Worm (Caenorhabditis elegans) whole organism, young adult: ENCODE measurements around the gene Y54G2A.41.
A peak's percentile ranks its signal among the peaks of the same experiment; 100 is the strongest.
"Not testable (repeated sequence)": the region's sequence is repeated elsewhere in the genome, so short reads cannot be mapped to it uniquely, and the experiment has no call there.

Experiments used
- B0336.3 ChIP-seq: fragments of 200-800 bp; sonication (Bioruptor generic); IDR thresholded peaks from 2 replicates; pipeline ENCODE4 v1.3.6; 2022; ENCODE audit warnings: missing genetic modification characterization, missing compliant biosample characterization
- D2030.7 ChIP-seq: fragments of 200-800 bp; sonication (Bioruptor generic); IDR thresholded peaks from 2 replicates; pipeline ENCODE4 v1.3.6; 2022; ENCODE audit warnings: missing genetic modification reagents, missing genetic modification characterization, missing compliant biosample characterization
- F57C9.4 ChIP-seq: sonication (generic microtip); optimal IDR thresholded peaks from 2 replicates; lab custom pipeline; 2017; ENCODE audit warnings: mild to moderate bottlenecking, missing genetic modification characterization, missing compliant biosample characterization
- Y53G8AR.9 ChIP-seq: fragments of 200-800 bp; sonication (Bioruptor generic); conservative IDR thresholded peaks from 2 replicates; pipeline ENCODE4 v1.3.6; 2022; ENCODE audit warnings: missing genetic modification reagents, missing genetic modification characterization, missing compliant biosample characterization
- Y67H2A.10 ChIP-seq: fragments of 200-800 bp; sonication (Bioruptor generic); conservative IDR thresholded peaks from 2 replicates; pipeline ENCODE4 v1.3.6; 2022; ENCODE audit warnings: missing genetic modification reagents, missing genetic modification characterization, missing compliant biosample characterization
- Y79H2A.3 ChIP-seq: fragments of 200-800 bp; sonication (Bioruptor generic); conservative IDR thresholded peaks from 2 replicates; pipeline ENCODE4 v1.3.6; 2022; ENCODE audit warnings: missing genetic modification reagents, missing genetic modification characterization, missing compliant biosample characterization
- Y95B8A.8 ChIP-seq: fragments of 200-800 bp; sonication (Bioruptor generic); IDR thresholded peaks from 2 replicates; pipeline ENCODE4 v1.3.6; 2022; ENCODE audit warnings: missing genetic modification reagents, missing genetic modification characterization, missing compliant biosample characterization
- akir-1 ChIP-seq: fragments of 200-800 bp; sonication (Bioruptor generic); optimal IDR thresholded peaks from 2 replicates; lab custom pipeline; 2018; ENCODE audit warnings: mild to moderate bottlenecking, missing genetic modification characterization, moderate library complexity, missing compliant biosample characterization
- atf-7 ChIP-seq: sonication (generic microtip); optimal IDR thresholded peaks from 2 replicates; lab custom pipeline; 2017; ENCODE audit warnings: mild to moderate bottlenecking, missing genetic modification characterization, missing compliant biosample characterization
- ccch-3 ChIP-seq: fragments of 200-800 bp; sonication (Bioruptor generic); optimal IDR thresholded peaks from 2 replicates; lab custom pipeline; 2018; ENCODE audit warnings: mild to moderate bottlenecking, missing genetic modification characterization, missing compliant biosample characterization
- ceh-100 ChIP-seq: fragments of 200-800 bp; sonication (Bioruptor generic); IDR thresholded peaks from 2 replicates; pipeline ENCODE4 v1.3.6; 2022; ENCODE audit warnings: missing genetic modification reagents, missing genetic modification characterization, missing compliant biosample characterization
- ceh-40 ChIP-seq: fragments of 200-800 bp; sonication (Bioruptor generic); IDR thresholded peaks from 2 replicates; pipeline ENCODE4 v1.3.6; 2022; ENCODE audit warnings: missing genetic modification characterization, missing compliant biosample characterization
- ceh-91 ChIP-seq: fragments of 200-800 bp; sonication (Bioruptor generic); IDR thresholded peaks from 2 replicates; pipeline ENCODE4 v1.3.6; 2022; ENCODE audit warnings: missing genetic modification reagents, missing genetic modification characterization, missing compliant biosample characterization
- chd-7 ChIP-seq: sonication (generic microtip); optimal IDR thresholded peaks from 2 replicates; lab custom pipeline; 2016; ENCODE audit warnings: mild to moderate bottlenecking, missing genetic modification characterization, moderate library complexity, missing compliant biosample characterization
- dox-1 ChIP-seq: fragments of 200-800 bp; sonication (Bioruptor generic); IDR thresholded peaks from 2 replicates; pipeline ENCODE4 v1.3.6; 2022; ENCODE audit warnings: missing genetic modification reagents, missing genetic modification characterization, missing compliant biosample characterization
- dpl-1 ChIP-seq: fragments of 150-350 bp; optimal IDR thresholded peaks from 2 replicates; lab custom pipeline; 2014; ENCODE audit warnings: missing biosample characterization, missing genetic modification reagents, missing genetic modification characterization
- efl-1 ChIP-seq: fragments of 150-350 bp; optimal IDR thresholded peaks from 2 replicates; lab custom pipeline; 2014; ENCODE audit warnings: missing biosample characterization, missing genetic modification reagents, missing genetic modification characterization
- egl-18 ChIP-seq: fragments of 200-800 bp; sonication (Bioruptor generic); IDR thresholded peaks from 2 replicates; pipeline ENCODE4 v1.3.6; 2022; ENCODE audit warnings: missing genetic modification reagents, missing genetic modification characterization, missing compliant biosample characterization
- egrh-3 ChIP-seq: fragments of 200-800 bp; sonication (Bioruptor generic); IDR thresholded peaks from 2 replicates; pipeline ENCODE4 v1.3.6; 2022; ENCODE audit warnings: missing genetic modification reagents, missing genetic modification characterization, missing compliant biosample characterization
- gei-17 ChIP-seq: fragments of 200-800 bp; sonication (Bioruptor generic); optimal IDR thresholded peaks from 2 replicates; lab custom pipeline; 2018; ENCODE audit warnings: mild to moderate bottlenecking, missing genetic modification characterization, missing compliant biosample characterization
- him-1 ChIP-seq: sonication (generic microtip); optimal IDR thresholded peaks from 2 replicates; lab custom pipeline; 2016; ENCODE audit warnings: missing genotype, missing genetic modification reagents, missing genetic modification characterization, missing compliant biosample characterization
- hlh-12 ChIP-seq: sonication (generic microtip); optimal IDR thresholded peaks from 2 replicates; lab custom pipeline; 2016; ENCODE audit warnings: missing genetic modification characterization, missing compliant biosample characterization
- hlh-26 ChIP-seq: fragments of 200-800 bp; sonication (Bioruptor generic); conservative IDR thresholded peaks from 2 replicates; pipeline ENCODE4 v1.3.6; 2022; ENCODE audit warnings: missing genetic modification reagents, missing genetic modification characterization, missing compliant biosample characterization
- hmg-1.2 ChIP-seq: fragments of 200-800 bp; sonication (Bioruptor generic); IDR thresholded peaks from 2 replicates; pipeline ENCODE4 v1.3.6; 2022; ENCODE audit warnings: missing genetic modification reagents, missing genetic modification characterization, missing compliant biosample characterization
- hrde-1 ChIP-seq: sonication (generic microtip); optimal IDR thresholded peaks from 2 replicates; lab custom pipeline; 2016; ENCODE audit warnings: missing genetic modification characterization, mild to moderate bottlenecking, missing compliant biosample characterization, moderate library complexity, missing genotype, missing genetic modification reagents, borderline replicate concordance
- let-607 ChIP-seq, 2 experiments: fragments of 200-800 bp in 1 of 2; sonication (Bioruptor generic) in 1 of 2; sonication (generic microtip) in 1 of 2; optimal IDR thresholded peaks; 2 replicates each; lab custom pipeline; 2016 to 2018; ENCODE audit warnings: mild to moderate bottlenecking in 2 of 2, missing compliant biosample characterization in 2 of 2, missing genetic modification characterization in 2 of 2, moderate library complexity in 2 of 2, missing genotype in 1 of 2
- lin-26 ChIP-seq: fragments of 200-800 bp; sonication (Bioruptor generic); IDR thresholded peaks from 2 replicates; pipeline ENCODE4 v1.3.6; 2022; ENCODE audit warnings: missing genetic modification reagents, missing genetic modification characterization, missing compliant biosample characterization
- lin-40 ChIP-seq: sonication (generic microtip); optimal IDR thresholded peaks from 2 replicates; lab custom pipeline; 2016; ENCODE audit warnings: missing genetic modification characterization, mild to moderate bottlenecking, missing compliant biosample characterization, missing genotype, missing genetic modification reagents
- lin-54 ChIP-seq: fragments of 200-800 bp; sonication (Bioruptor generic); optimal IDR thresholded peaks from 2 replicates; lab custom pipeline; 2018; ENCODE audit warnings: mild to moderate bottlenecking, missing genetic modification characterization, missing compliant biosample characterization
- lir-1 ChIP-seq: fragments of 200-800 bp; sonication (Bioruptor generic); conservative IDR thresholded peaks from 2 replicates; pipeline ENCODE4 v1.3.6; 2022; ENCODE audit warnings: missing genetic modification reagents, missing genetic modification characterization, missing compliant biosample characterization
- lsl-1 ChIP-seq: fragments of 200-800 bp; sonication (Bioruptor generic); optimal IDR thresholded peaks from 2 replicates; lab custom pipeline; 2018; ENCODE audit warnings: mild to moderate bottlenecking, missing genetic modification characterization, moderate library complexity, missing compliant biosample characterization
- madf-6 ChIP-seq: fragments of 200-800 bp; sonication (Bioruptor generic); IDR thresholded peaks from 2 replicates; pipeline ENCODE4 v1.3.6; 2022; ENCODE audit warnings: missing genetic modification reagents, missing genetic modification characterization, missing compliant biosample characterization
- madf-8 ChIP-seq: fragments of 200-800 bp; sonication (Bioruptor generic); conservative IDR thresholded peaks from 2 replicates; pipeline ENCODE4 v1.3.6; 2022; ENCODE audit warnings: missing genetic modification reagents, missing genetic modification characterization, missing compliant biosample characterization
- mxl-1 ChIP-seq: sonication (generic microtip); optimal IDR thresholded peaks from 2 replicates; lab custom pipeline; 2016; ENCODE audit warnings: missing genetic modification characterization, missing compliant biosample characterization
- nhr-120 ChIP-seq: fragments of 200-800 bp; sonication (Bioruptor generic); IDR thresholded peaks from 2 replicates; pipeline ENCODE4 v1.3.6; 2022; ENCODE audit warnings: missing genetic modification characterization, missing compliant biosample characterization
- rec-8 ChIP-seq, 2 experiments: sonication (generic microtip); optimal IDR thresholded peaks; 2 replicates each; lab custom pipeline; 2016; ENCODE audit warnings: mild to moderate bottlenecking in 2 of 2, missing genetic modification characterization in 2 of 2, missing genetic modification reagents in 2 of 2, missing genotype in 2 of 2, missing biosample characterization in 1 of 2, missing compliant biosample characterization in 1 of 2, moderate library complexity in 1 of 2
- somi-1 ChIP-seq: fragments of 200-800 bp; sonication (Bioruptor generic); optimal IDR thresholded peaks from 2 replicates; lab custom pipeline; 2018; ENCODE audit warnings: mild to moderate bottlenecking, missing genetic modification characterization, missing compliant biosample characterization
- tbp1 ChIP-seq: fragments of 200-800 bp; sonication (Bioruptor generic); optimal IDR thresholded peaks from 2 replicates; lab custom pipeline; 2018; ENCODE audit warnings: mild to moderate bottlenecking, missing genetic modification characterization, missing compliant biosample characterization
- unc-130 ChIP-seq: sonication (generic microtip); optimal IDR thresholded peaks from 2 replicates; lab custom pipeline; 2016; ENCODE audit warnings: missing genetic modification reagents, missing genetic modification characterization, missing compliant biosample characterization
- xnd-1 ChIP-seq: sonication (generic microtip); optimal IDR thresholded peaks from 2 replicates; lab custom pipeline; 2016; ENCODE audit warnings: missing genotype, missing genetic modification reagents, missing genetic modification characterization, missing compliant biosample characterization
- zfh-2 ChIP-seq: fragments of 200-800 bp; sonication (Bioruptor generic); conservative IDR thresholded peaks from 2 replicates; pipeline ENCODE4 v1.3.6; 2022; ENCODE audit warnings: missing genetic modification reagents, missing genetic modification characterization, missing compliant biosample characterization
- ztf-18 ChIP-seq: sonication (generic microtip); optimal IDR thresholded peaks from 2 replicates; lab custom pipeline; 2016; ENCODE audit warnings: missing genotype, mild to moderate bottlenecking, missing genetic modification characterization, missing compliant biosample characterization
- ztf-26 ChIP-seq: sonication (generic microtip); optimal IDR thresholded peaks from 2 replicates; lab custom pipeline; 2017; ENCODE audit warnings: missing genetic modification characterization, missing compliant biosample characterization

Gene Y54G2A.41

ce11 chrIV:2776733-2777132, 25.1 kb downstream of the Y54G2A.41 start:
- peak; percentile 6 for TF ChIP-seq xnd-1 (tag; lab: Kevin White, UChicago)
- no peak for TF ChIP-seq somi-1
- TF ChIP-seq ztf-18 (tag; lab: Kevin White, UChicago): peak; percentile 84
- no peak for TF ChIP-seq lin-26 (GFP tag; lab: Robert Waterston, UW)
- 0 out of 2 replicates have a peak, but pooled peaks have one; percentile 27 for TF ChIP-seq Y95B8A.8 (GFP tag; lab: Robert Waterston, UW)
- peak; percentile 6 for TF ChIP-seq hrde-1 (tag; lab: Kevin White, UChicago)
- no peak for TF ChIP-seq lin-54 (GFP tag; lab: Kevin White, UChicago)

- not testable (repeated sequence) for TF ChIP-seq zfh-2 (GFP tag; lab: Robert Waterston, UW); ceh-40; akir-1 (GFP tag; lab: Kevin White, UChicago)
Observed at ce11 chrIV:2777841-2778240, 26.2 kb downstream of the Y54G2A.41 start, which contains the start of gene Y54G2A.72. TSS of gene Y54G2A.72 (plus strand) at chrIV:2778141.

- TF ChIP-seq ceh-100 (GFP tag; lab: Robert Waterston, UW) (0 out of 2 replicates have a peak, but pooled peaks have one; percentile 19), dpl-1 (peak; percentile 69), Y53G8AR.9 (no peak), dox-1 (GFP tag; lab: Robert Waterston, UW) (peak; percentile 83), egrh-3 (GFP tag; lab: Robert Waterston, UW) (no peak), ceh-91 (GFP tag; lab: Robert Waterston, UW) (peak; percentile 88), xnd-1 (tag; lab: Kevin White, UChicago) (peak; percentile 97), Y67H2A.10 (GFP tag; lab: Robert Waterston, UW) (no peak), madf-6 (peak; percentile 96), lin-26 (GFP tag; lab: Robert Waterston, UW) (no peak), madf-8 (GFP tag; lab: Robert Waterston, UW) (peak; percentile 88), egl-18 (GFP tag; lab: Robert Waterston, UW) (no peak), chd-7 (tag; lab: Kevin White, UChicago) (no peak), ccch-3 (GFP tag; lab: Kevin White, UChicago) (no peak), hlh-12 (tag; lab: Kevin White, UChicago) (no peak), D2030.7 (GFP tag; lab: Robert Waterston, UW) (peak; percentile 89), ztf-26 (tag; lab: Kevin White, UChicago) (no peak), hrde-1 (tag; lab: Kevin White, UChicago) (peak; percentile 19), lsl-1 (peak; percentile 92), let-607 (tag; optimal IDR thresholded peaks at IDR 0.05; lab: Kevin White, UChicago) (no peak), atf-7 (tag; lab: Kevin White, UChicago) (no peak), nhr-120 (GFP tag; lab: Robert Waterston, UW) (no peak), gei-17 (GFP tag; lab: Kevin White, UChicago) (no peak), hlh-26 (GFP tag; lab: Robert Waterston, UW) (no peak), Y79H2A.3 (GFP tag; lab: Robert Waterston, UW) (0 out of 2 replicates have a peak, but pooled peaks have one; percentile 11), tbp1 (GFP tag; lab: Kevin White, UChicago) (peak; percentile 38), him-1 (tag; lab: Kevin White, UChicago) (no peak), rec-8 (tag; optimal IDR thresholded peaks at IDR 0.05; lab: Kevin White, UChicago) (no peak), F57C9.4 (no peak), B0336.3 (GFP tag; lab: Robert Waterston, UW) (peak; percentile 76), lir-1 (GFP tag; lab: Robert Waterston, UW) (no peak), hmg-1.2 (GFP tag; lab: Robert Waterston, UW) (peak; percentile 44; the same call in 1 of the 2 replicates), lin-40 (no peak), mxl-1 (tag; lab: Kevin White, UChicago) (no peak), efl-1 (GFP tag; lab: Kevin White, UChicago) (peak; percentile 94), unc-130 (GFP tag; lab: Kevin White, UChicago) (peak; percentile 12)
Observed at ce11 chrIV:2782793-2783540, 31.3 kb downstream of the Y54G2A.41 start, which contains the start of gene Y54G2A.12. TSS of gene Y54G2A.12 (minus strand) at chrIV:2782843.
